Worm (Caenorhabditis elegans) whole organism, dauer: Measurements from ENCODE around the gene F28B4.4.

ENCODE experiments used
- unc-62 ChIP-seq: sonication (generic microtip); optimal IDR thresholded peaks from 2 replicates; lab custom pipeline; 2017; ENCODE audit warnings: missing biosample characterization, missing genetic modification reagents, missing genetic modification characterization

F28B4.4 gene

ce11 chrX:3159542-3159941, 49.9 kb downstream of the F28B4.4 start, which contains the start of gene gcc-1:
TSS of gene gcc-1 (plus strand) at chrX:3159940.
- TF ChIP-seq unc-62 (GFP tag; lab: Kevin White, UChicago) = no peak
